Worm (Caenorhabditis elegans) whole organism, L4/young adult: ENCODE results near the gene lgc-56.

Experiments used
- W03F9.2 ChIP-seq: fragments of 150-350 bp; optimal IDR thresholded peaks from 2 replicates; lab custom pipeline; 2014; ENCODE audit warnings: missing biosample characterization, missing genetic modification characterization
- dao-5 ChIP-seq: sonication (generic microtip); optimal IDR thresholded peaks from 2 replicates; lab custom pipeline; 2016; ENCODE audit warnings: missing genotype, missing genetic modification characterization, moderate library complexity, missing compliant biosample characterization
- him-1 ChIP-seq: sonication (generic microtip); optimal IDR thresholded peaks from 2 replicates; lab custom pipeline; 2016; ENCODE audit warnings: missing genotype, missing genetic modification reagents, missing genetic modification characterization, missing compliant biosample characterization

lgc-56 gene

DNA sequence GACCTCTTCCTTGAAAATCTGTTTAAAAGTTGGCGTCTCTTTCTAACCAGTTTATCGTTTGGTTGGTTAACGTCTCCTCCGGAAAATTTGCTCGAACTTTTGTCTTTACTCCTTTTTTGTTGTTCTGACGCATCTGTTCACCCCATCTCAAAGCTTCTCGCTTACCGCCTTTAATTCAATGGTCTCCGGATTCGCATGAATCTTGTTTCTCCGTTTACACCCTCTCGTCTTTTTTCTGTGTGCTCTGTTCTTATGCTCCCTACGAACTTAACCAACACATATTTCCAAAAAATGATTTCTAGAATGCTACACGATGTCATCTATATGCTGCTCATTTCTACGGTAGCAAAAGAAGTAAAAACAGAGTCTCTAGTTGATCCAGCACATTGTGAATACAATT lies at the start of gene lgc-56:
Gene lgc-56, plus strand, starts transcription at position 301 of the 400 bp plus-strand sequence.
- TF ChIP-seq W03F9.2, result no peak
- no peak for TF ChIP-seq dao-5 (tag; lab: Kevin White, UChicago)
- no peak for TF ChIP-seq him-1

DNA sequence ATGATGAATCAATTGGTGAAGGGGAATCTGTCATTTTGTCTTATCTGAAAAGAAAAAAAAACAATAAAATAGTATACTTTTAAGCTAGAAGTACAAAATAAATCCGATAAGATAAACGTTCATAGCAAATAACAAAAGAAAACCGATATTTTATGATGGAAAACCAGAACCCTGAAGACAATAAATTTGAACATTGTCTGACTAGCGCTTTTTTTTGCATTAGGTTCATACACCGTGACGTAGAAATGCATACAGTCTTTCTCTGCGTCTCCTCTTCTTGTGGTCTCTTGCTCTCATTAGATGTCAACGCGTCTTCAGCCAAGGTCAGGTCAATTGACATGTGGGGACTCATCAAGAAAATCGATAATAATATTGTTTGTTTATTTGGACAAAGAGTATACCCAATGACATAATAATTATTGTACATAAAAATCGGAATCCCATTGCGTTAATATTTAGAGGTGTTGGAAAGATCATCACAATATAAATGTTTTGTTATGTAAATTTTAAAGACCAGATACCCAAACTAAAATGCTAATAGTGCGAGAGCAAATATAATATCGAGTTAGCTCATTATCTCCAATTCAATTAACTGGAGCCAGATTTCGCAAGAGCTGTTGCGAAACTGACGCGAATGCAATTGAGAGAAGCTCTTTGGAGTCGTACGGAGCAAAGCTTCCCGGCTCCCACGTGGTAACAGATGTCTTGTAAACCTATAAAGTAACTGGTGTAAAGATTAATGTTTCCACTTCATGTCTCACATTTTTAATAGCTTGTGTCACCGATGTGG lies 48.9 kb upstream of the lgc-56 start, which contains the start of gene dsh-2:
Gene dsh-2, minus strand, starts transcription at position 51 of the 790 bp plus-strand sequence.
- TF ChIP-seq dao-5 (tag; lab: Kevin White, UChicago) (no peak), W03F9.2 (peak; percentile 45)

DNA sequence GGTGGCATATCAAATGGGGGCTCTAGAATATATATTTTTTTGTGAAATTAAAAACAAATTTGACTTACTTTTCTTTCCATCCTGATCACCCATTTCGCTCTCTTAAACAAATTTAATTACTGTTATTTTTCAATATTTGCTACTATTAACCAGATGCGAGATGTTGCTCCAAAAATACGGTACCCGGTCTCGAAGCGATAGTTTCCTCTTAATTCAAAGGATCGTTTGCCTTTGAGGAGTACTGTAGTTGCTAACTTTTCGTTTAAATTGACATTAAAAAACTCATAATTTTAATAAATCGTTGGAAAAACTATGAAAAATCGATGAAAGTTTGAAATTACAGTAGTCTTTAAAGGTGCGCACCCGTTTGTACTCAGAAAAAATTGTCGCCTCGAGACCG lies 46.8 kb upstream of the lgc-56 start, which contains the start of gene C04G6.4:
Gene C04G6.4, minus strand, starts transcription at position 101 of the 400 bp plus-strand sequence.
- no peak for TF ChIP-seq him-1
- TF ChIP-seq W03F9.2, result no peak

DNA sequence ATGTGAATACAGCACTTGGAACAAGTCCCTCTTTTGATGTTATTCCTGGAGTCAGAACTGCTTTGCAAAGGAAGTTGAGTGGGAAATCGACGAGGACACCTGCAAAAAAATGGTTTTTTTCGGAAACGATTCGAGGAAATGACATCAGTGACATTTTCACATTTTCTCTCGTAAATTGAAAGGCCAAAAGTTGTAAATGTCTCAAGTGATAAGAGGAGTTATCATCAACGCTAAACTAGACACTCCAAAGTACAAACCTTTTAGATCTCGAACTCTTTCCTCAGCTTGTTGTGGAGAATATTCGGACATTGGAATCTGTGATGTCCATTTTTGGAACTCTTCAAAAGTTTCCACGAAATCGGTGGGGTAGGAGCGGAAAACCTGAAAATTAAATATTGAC lies 46.0 kb upstream of the lgc-56 start:
- no peak for TF ChIP-seq W03F9.2
- no peak for TF ChIP-seq him-1
- TF ChIP-seq dao-5 (tag; lab: Kevin White, UChicago), result no peak

DNA sequence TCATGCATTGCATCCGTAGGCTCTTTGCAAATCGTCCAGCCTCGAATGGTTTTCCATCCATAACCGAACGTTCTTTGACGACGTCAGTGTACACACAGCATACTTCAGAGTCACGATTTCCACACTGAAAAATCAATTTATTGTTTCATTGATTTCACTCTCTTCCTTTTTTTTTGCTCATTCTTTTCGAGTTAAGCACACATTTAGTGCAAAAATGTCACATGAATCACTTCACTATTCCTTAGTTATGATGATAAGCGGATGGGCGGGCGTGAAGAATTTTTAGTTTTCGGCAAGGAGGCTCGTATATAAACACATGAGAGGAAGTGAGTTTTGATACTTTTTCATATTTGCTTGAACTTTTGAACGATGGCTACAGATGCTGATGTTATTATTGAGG lies 44.7 kb upstream of the lgc-56 start, which contains the start of gene txt-9:
Gene txt-9, plus strand, starts transcription at position 336 of the 400 bp plus-strand sequence.
- TF ChIP-seq him-1 (no peak), dao-5 (tag; lab: Kevin White, UChicago) (no peak), W03F9.2 (no peak)

DNA sequence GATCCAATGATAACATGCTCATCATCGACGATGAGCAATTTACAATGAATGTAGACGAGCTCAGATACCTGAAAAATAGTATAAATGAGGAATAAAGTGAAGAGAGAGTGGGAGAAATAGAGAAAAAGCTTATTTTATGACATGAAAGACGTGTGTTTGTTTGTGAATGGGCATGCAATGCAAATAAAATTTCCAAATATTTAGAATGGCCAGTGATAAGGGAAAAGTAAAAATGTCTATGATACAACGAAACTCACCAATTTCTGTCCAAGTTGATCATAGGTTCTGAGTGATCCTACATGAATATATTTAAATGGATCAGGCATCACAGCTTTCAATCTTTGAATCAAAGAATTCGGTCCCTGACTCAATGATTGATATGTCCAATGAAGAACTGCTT lies 44.0 kb upstream of the lgc-56 start:
- TF ChIP-seq W03F9.2 (no peak), him-1 (no peak), dao-5 (tag; lab: Kevin White, UChicago) (no peak)

DNA sequence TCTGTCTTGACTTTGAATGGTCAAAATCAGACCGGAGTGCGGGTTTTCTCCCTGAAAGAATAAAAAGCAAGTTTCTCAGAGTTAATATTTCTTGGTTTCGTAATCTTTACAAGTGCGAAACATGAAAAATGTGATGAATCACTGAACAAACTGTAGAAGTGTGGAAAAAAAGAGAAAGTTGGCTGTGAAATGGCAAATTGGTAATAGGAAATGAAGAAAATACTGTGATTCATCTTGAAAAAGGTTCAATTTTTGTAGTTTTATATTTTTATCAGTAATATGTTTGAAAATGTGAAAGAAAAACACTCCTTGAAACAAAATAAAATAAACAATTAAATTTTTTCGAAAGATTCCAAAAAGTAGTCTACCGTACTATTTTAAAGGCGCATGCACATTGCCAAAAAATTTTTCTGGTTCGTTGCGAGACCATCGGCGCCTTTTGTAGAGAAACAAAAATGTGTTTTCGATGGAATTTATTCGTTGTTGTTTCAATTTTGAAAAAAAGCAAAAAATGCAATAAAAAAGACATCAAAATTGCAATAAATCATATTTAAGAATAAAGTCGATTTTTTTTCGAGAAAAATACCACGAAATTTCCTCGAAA lies 38.4 kb upstream of the lgc-56 start, which contains the start of gene pld-1:
Gene pld-1, minus strand, starts transcription at position 51 of the 604 bp plus-strand sequence.
- TF ChIP-seq dao-5 (tag; lab: Kevin White, UChicago), result no peak
- peak; percentile 34 for TF ChIP-seq W03F9.2
- TF ChIP-seq him-1, result no peak

DNA sequence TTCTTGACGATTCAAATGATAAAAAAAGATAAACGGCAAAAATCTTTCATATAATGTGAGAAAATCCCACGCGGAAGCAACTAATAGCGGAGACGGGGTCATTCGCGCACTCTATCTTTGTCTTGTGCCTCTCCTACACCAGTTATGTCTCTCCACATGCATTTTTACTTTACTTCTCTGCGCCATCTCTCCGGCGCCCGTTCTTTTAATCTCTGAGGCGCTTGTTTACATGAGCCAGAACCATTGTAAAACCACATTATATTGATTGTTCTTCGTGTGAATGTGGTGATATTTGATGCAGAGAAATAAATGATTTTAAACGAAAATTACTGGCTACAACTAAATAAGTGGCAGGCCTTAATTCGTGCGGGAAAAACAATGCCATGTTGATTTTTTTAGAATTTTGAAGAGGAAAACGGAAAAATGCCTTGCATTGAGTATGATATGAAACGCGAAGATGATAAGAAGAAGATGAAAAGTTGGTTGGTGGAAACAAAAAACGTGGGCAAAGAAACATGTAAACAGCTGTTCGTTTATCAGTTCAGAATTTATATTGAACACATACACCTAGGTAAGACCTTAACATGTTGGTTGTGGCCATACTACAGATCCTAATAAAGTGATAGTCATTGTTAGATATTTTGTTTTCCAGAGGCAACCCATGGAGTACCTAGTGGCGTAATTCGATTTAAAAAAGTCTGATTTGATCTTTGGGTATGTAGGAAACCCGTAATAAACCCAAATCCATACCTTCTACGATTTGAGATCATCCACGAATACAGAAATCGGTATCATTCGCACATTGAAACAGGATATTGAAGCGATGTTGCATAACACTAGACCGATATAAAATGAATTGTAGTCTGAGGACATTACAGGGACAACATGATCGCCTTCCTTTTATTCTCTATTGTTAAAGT lies 37.6 kb upstream of the lgc-56 start, which contains the start of gene C04G6.2:
Gene C04G6.2, plus strand, starts transcription at position 870 of the 920 bp plus-strand sequence.
- no peak for TF ChIP-seq W03F9.2
- TF ChIP-seq dao-5 (tag; lab: Kevin White, UChicago), result no peak
- no peak for TF ChIP-seq him-1

DNA sequence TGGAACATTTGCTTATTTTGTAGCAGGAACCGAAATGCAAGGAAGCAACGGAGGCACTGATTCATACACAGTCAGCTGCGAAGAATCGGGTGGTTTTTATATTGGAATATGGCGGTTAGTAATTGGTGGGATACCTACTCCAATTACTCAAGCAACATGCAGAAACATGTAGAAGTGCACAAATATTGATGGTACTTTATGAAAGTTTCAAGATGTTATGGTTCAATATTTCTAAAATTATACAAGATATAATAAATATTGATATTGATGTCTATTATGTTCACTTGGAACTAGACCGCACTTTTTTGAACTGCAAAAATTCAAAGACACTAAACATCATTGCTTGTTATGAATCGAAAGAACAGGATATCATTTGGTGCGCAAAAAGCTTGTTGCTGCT lies 36.2 kb upstream of the lgc-56 start, which contains the start of gene C04G6.13:
Gene C04G6.13, plus strand, starts transcription at position 301 of the 400 bp plus-strand sequence.
- TF ChIP-seq W03F9.2 (no peak), him-1 (no peak), dao-5 (tag; lab: Kevin White, UChicago) (no peak)

DNA sequence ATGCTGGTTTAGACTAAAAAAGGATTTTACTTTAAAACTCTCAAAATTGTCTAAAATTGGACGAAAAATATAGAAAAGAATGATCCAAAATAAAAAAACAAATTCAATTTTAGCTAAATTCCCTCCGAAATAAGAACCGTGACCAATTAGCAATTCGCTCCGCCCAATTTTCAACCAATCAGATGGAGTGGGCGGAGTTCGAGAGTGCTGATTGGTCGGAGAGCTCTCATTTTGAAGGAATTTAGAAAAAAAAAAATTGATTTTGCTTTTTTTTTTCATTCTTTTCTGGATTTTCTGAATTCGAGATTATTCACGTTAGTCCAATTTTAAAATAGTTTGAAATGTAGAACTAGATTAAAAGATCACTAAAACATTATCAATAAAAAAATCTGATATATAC lies 31.1 kb upstream of the lgc-56 start:
- no peak for TF ChIP-seq dao-5 (tag; lab: Kevin White, UChicago)
- no peak for TF ChIP-seq W03F9.2
- TF ChIP-seq him-1, result no peak

DNA sequence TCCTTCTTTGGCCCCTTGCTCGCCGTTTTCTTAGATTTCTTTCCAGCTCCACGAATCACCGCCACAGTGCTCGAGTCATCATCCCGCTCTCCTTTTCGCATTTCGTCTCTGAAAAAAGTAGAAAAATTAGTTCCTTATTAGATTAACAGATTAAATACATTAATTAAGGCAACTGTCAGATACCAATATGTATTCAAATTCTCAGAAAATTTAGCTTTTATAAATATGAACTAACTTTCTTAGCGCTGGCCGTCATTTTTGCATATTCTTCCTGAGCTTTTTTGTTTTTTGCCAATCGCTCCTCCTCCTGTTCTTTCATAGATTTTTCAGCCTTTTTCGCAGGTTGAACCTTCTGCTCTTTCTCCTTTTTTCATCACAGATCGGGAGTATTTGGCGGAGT lies 30.5 kb upstream of the lgc-56 start, which contains the start of gene C04G6.6:
Gene C04G6.6, minus strand, starts transcription at position 101 of the 400 bp plus-strand sequence.
- no peak for TF ChIP-seq W03F9.2
- TF ChIP-seq him-1, result no peak

DNA sequence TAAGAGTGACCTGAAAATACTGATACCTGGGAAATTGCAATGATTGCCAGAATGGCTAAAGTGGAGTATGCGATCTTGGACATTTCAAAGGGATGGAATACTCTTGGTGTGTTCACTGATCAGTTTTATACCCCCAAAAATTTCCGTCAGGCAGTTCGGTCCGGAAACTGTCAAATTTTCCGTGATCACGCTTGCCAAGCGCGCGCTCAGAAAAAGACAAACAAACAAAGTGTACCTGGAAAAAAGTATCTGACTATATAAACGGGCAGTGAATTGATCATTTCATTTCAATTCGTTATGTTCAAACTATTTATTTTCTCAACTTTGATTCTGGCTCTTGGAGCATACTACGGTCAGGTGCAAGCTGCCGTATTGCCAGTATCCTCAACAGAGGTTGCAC lies 28.5 kb upstream of the lgc-56 start, which contains the start of the genes idpb-3 and idpb-1:
Gene idpb-3, minus strand, starts transcription at position 101 of the 400 bp plus-strand sequence.
Gene idpb-1, plus strand, starts transcription at position 284 of the 400 bp plus-strand sequence.
- TF ChIP-seq dao-5 (tag; lab: Kevin White, UChicago) (no peak), him-1 (no peak), W03F9.2 (no peak)

DNA sequence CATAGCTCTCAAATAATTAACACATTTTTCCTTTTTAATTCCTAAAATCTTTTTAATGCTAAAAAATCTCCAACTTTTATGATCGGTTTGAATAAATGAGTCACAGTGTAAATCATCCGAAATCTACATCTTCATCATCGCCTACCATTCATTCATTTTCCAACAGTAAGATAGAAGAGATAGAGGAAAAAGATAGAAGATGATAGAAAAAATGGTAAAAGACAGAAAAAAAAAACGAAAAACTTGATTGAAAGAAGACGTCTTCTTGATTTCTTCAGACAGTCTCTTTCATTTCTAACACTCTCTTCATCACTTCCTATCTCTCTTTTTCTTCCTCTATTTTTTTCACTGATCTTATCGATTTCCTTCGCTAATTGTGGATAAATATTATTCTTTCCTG lies 27.0 kb upstream of the lgc-56 start:
- TF ChIP-seq dao-5 (tag; lab: Kevin White, UChicago) (no peak), him-1 (no peak)
